Worm (Caenorhabditis elegans) whole organism, early embryonic: ENCODE results near the gene Y34B4A.7.

Source experiments
- F13C5.2 ChIP-seq: sonication (generic microtip); optimal IDR thresholded peaks from 2 replicates; lab custom pipeline; 2017; ENCODE audit warnings: mild to moderate bottlenecking, missing genetic modification characterization, inconsistent platforms, missing compliant biosample characterization
- ama-1 ChIP-seq: fragments of 150-350 bp; optimal IDR thresholded peaks from 2 replicates; lab custom pipeline; 2014
- ceh-36 ChIP-seq: sonication (generic microtip); optimal IDR thresholded peaks from 2 replicates; lab custom pipeline; 2016; ENCODE audit warnings: missing genetic modification characterization, inconsistent platforms, missing compliant biosample characterization
- flt-1 ChIP-seq: fragments of 200-800 bp; sonication (Bioruptor generic); IDR thresholded peaks from 2 replicates; pipeline ENCODE4 v1.3.6; 2022; ENCODE audit warnings: missing genetic modification characterization, missing compliant biosample characterization
- hmbx-1 ChIP-seq: sonication (generic microtip); optimal IDR thresholded peaks from 2 replicates; lab custom pipeline; 2016; ENCODE audit warnings: mild to moderate bottlenecking, missing genetic modification characterization, missing compliant biosample characterization
- hmg-4 ChIP-seq: fragments of 200-800 bp; sonication (Bioruptor generic); optimal IDR thresholded peaks from 2 replicates; lab custom pipeline; 2018; ENCODE audit warnings: mild to moderate bottlenecking, missing genetic modification characterization, missing compliant biosample characterization
- hnd-1 ChIP-seq: sonication (generic microtip); optimal IDR thresholded peaks from 2 replicates; lab custom pipeline; 2016; ENCODE audit warnings: missing genetic modification characterization, missing compliant biosample characterization
- pes-1 ChIP-seq: fragments of 200-800 bp; sonication (Bioruptor generic); IDR thresholded peaks from 2 replicates; pipeline ENCODE4 v1.3.6; 2022; ENCODE audit warnings: missing genetic modification reagents, missing genetic modification characterization, missing compliant biosample characterization
- sea-1 ChIP-seq: fragments of 200-800 bp; sonication (Bioruptor generic); conservative IDR thresholded peaks from 2 replicates; pipeline ENCODE4 v1.3.6; 2022; ENCODE audit warnings: missing genetic modification characterization, missing compliant biosample characterization
- tra-4 ChIP-seq: sonication (generic microtip); optimal IDR thresholded peaks from 2 replicates; lab custom pipeline; 2017; ENCODE audit warnings: missing genetic modification characterization, missing compliant biosample characterization

- TF ChIP-seq ama-1 (lab: Kevin White, UChicago): no peak
- TF ChIP-seq F13C5.2 (tag; lab: Kevin White, UChicago): no peak
- TF ChIP-seq hmbx-1 (tag; lab: Kevin White, UChicago): no peak
- TF ChIP-seq flt-1 (GFP tag; lab: Robert Waterston, UW): no peak
- TF ChIP-seq hnd-1 (tag; lab: Kevin White, UChicago): no peak
- no peak for TF ChIP-seq tra-4 (tag; lab: Kevin White, UChicago)
- no peak for TF ChIP-seq sea-1
- TF ChIP-seq ceh-36 (tag; lab: Kevin White, UChicago): no peak
- TF ChIP-seq hmg-4 (GFP tag; lab: Kevin White, UChicago): no peak
- TF ChIP-seq pes-1 (GFP tag; lab: Robert Waterston, UW): no peak
Measured at ce11 chrX:5199825-5200373, 44.2 kb upstream of the Y34B4A.7 start.
